Fruit fly (Drosophila melanogaster) whole organism, embryonic: ENCODE results near the gene Adat1.

ENCODE experiments used
- Atf6 ChIP-seq: fragments of 200-800 bp; sonication (Bioruptor generic); IDR thresholded peaks from 2 replicates; pipeline ENCODE4 v1.3.6; 2022; ENCODE audit warnings: missing biosample characterization, missing genetic modification characterization
- B-H2 ChIP-seq: fragments of 200-800 bp; sonication (Bioruptor generic); optimal IDR thresholded peaks from 2 replicates; lab custom pipeline; 2018; ENCODE audit warnings: missing biosample characterization, mild to moderate bottlenecking, missing genetic modification characterization
- CG10565 ChIP-seq: fragments of 200-800 bp; sonication (Bioruptor generic); optimal IDR thresholded peaks from 3 replicates; lab custom pipeline; 2016; ENCODE audit warnings: missing biosample characterization, mild to moderate bottlenecking, missing genetic modification characterization
- CG11247 ChIP-seq: fragments of 200-800 bp; sonication (Bioruptor generic); IDR thresholded peaks from 2 replicates; pipeline ENCODE4 v1.3.6; 2022; ENCODE audit warnings: missing biosample characterization, missing genetic modification characterization
- CG12659 ChIP-seq: fragments of 200-800 bp; sonication (Bioruptor generic); optimal IDR thresholded peaks from 3 replicates; lab custom pipeline; 2017; ENCODE audit warnings: mild to moderate bottlenecking, missing biosample characterization, missing genetic modification reagents, missing genetic modification characterization
- CG13287 ChIP-seq: fragments of 200-800 bp; sonication (Bioruptor generic); IDR thresholded peaks from 2 replicates; pipeline ENCODE4 v1.3.6; 2022; ENCODE audit warnings: missing biosample characterization, missing genetic modification characterization; ENCODE audit not compliant: partially characterized antibody
- CG13624 ChIP-seq: fragments of 200-800 bp; sonication (Bioruptor generic); optimal IDR thresholded peaks from 2 replicates; lab custom pipeline; 2016; ENCODE audit warnings: missing biosample characterization, missing genetic modification characterization
- CG13894 ChIP-seq: fragments of 200-800 bp; sonication (Bioruptor generic); optimal IDR thresholded peaks from 3 replicates; lab custom pipeline; 2018; ENCODE audit warnings: missing biosample characterization, mild to moderate bottlenecking, missing genetic modification characterization, moderate library complexity
- CG17612 ChIP-seq: fragments of 200-800 bp; sonication (Bioruptor generic); IDR thresholded peaks from 2 replicates; pipeline ENCODE4 v1.3.6; 2022; ENCODE audit warnings: missing biosample characterization, missing genetic modification characterization
- CG1832 ChIP-seq: fragments of 200-800 bp; sonication (Bioruptor generic); optimal IDR thresholded peaks from 2 replicates; lab custom pipeline; 2017; ENCODE audit warnings: missing biosample characterization, mild to moderate bottlenecking, missing genetic modification characterization, inconsistent platforms
- CG2129 ChIP-seq: fragments of 200-800 bp; sonication (Bioruptor generic); IDR thresholded peaks from 2 replicates; pipeline ENCODE4 v1.3.6; 2022; ENCODE audit warnings: missing biosample characterization, missing genetic modification characterization; ENCODE audit not compliant: partially characterized antibody
- CG34376 ChIP-seq: fragments of 200-800 bp; sonication (Bioruptor generic); optimal IDR thresholded peaks from 2 replicates; lab custom pipeline; 2018; ENCODE audit warnings: missing biosample characterization, mild to moderate bottlenecking, missing genetic modification characterization
- CG6254 ChIP-seq: fragments of 200-800 bp; sonication (Bioruptor generic); optimal IDR thresholded peaks from 3 replicates; lab custom pipeline; 2017; ENCODE audit warnings: mild to moderate bottlenecking, missing biosample characterization, missing genetic modification reagents, missing genetic modification characterization
- CG6791 ChIP-seq: fragments of 200-800 bp; sonication (Bioruptor generic); IDR thresholded peaks from 3 replicates; pipeline ENCODE4 v1.3.6; 2022; ENCODE audit warnings: missing biosample characterization, missing genetic modification characterization; ENCODE audit not compliant: partially characterized antibody
- CG7963 ChIP-seq: fragments of 200-800 bp; sonication (Bioruptor generic); IDR thresholded peaks from 3 replicates; pipeline ENCODE4 v1.3.6; 2022; ENCODE audit warnings: missing biosample characterization, missing genetic modification characterization; ENCODE audit not compliant: partially characterized antibody
- CG8924 ChIP-seq: fragments of 200-800 bp; optimal IDR thresholded peaks from 3 replicates; lab custom pipeline; 2019; ENCODE audit warnings: missing biosample characterization, mild to moderate bottlenecking, missing genetic modification characterization, moderate library complexity
- CkIIα-i1 ChIP-seq: fragments of 200-800 bp; sonication (Bioruptor generic); IDR thresholded peaks from 2 replicates; pipeline ENCODE4 v1.3.6; 2022; ENCODE audit warnings: missing biosample characterization, missing genetic modification characterization
- CrebB ChIP-seq: fragments of 200-800 bp; sonication (Bioruptor generic); optimal IDR thresholded peaks from 3 replicates; lab custom pipeline; 2018; ENCODE audit warnings: missing biosample characterization, mild to moderate bottlenecking, missing genetic modification characterization
- ERR ChIP-seq: fragments of 200-800 bp; sonication (Bioruptor generic); optimal IDR thresholded peaks from 2 replicates; lab custom pipeline; 2016; ENCODE audit warnings: missing biosample characterization, missing genetic modification characterization
- Hr78 ChIP-seq, 2 experiments: fragments of 200-800 bp in 1 of 2; fragments of >200 bp in 1 of 2; sonication (Bioruptor generic) in 1 of 2; optimal IDR thresholded peaks; 2 replicates each; lab custom pipeline; 2017 to 2019; ENCODE audit warnings: missing biosample characterization in 2 of 2, missing genetic modification characterization in 2 of 2, mild to moderate bottlenecking in 1 of 2, moderate library complexity in 1 of 2
- Jarid2 ChIP-seq: fragments of 200-800 bp; sonication (Bioruptor generic); optimal IDR thresholded peaks from 3 replicates; lab custom pipeline; 2017; ENCODE audit warnings: mild to moderate bottlenecking, missing biosample characterization, missing genetic modification reagents, missing genetic modification characterization
- Sin3A ChIP-seq: fragments of >200 bp; optimal IDR thresholded peaks from 2 replicates; lab custom pipeline; 2018
- Vsx1 ChIP-seq: fragments of 200-800 bp; sonication (Bioruptor generic); optimal IDR thresholded peaks from 2 replicates; lab custom pipeline; 2017; ENCODE audit warnings: missing biosample characterization, mild to moderate bottlenecking, missing genetic modification characterization, missing genetic modification reagents
- amos ChIP-seq: fragments of 200-800 bp; sonication (Bioruptor generic); IDR thresholded peaks from 2 replicates; pipeline ENCODE4 v1.3.6; 2022; ENCODE audit warnings: missing biosample characterization, missing genetic modification characterization; ENCODE audit not compliant: partially characterized antibody
- bcd ChIP-seq: fragments of 200-800 bp; sonication (Bioruptor generic); optimal IDR thresholded peaks from 2 replicates; lab custom pipeline; 2017; ENCODE audit warnings: missing biosample characterization, mild to moderate bottlenecking, missing genetic modification characterization
- bsh ChIP-seq, 2 experiments: fragments of 200-800 bp; sonication (Bioruptor generic); optimal IDR thresholded peaks; 2 replicates each; lab custom pipeline; 2017 to 2018; ENCODE audit warnings: mild to moderate bottlenecking in 2 of 2, missing biosample characterization in 2 of 2, missing genetic modification characterization in 2 of 2, moderate library complexity in 1 of 2
- crc ChIP-seq: fragments of 200-800 bp; sonication (Bioruptor generic); optimal IDR thresholded peaks from 2 replicates; lab custom pipeline; 2016; ENCODE audit warnings: missing biosample characterization, missing genetic modification characterization
- crol ChIP-seq: fragments of 200-800 bp; sonication (Bioruptor generic); IDR thresholded peaks from 2 replicates; pipeline ENCODE4 v1.3.6; 2022; ENCODE audit warnings: missing biosample characterization, missing genetic modification characterization
- crp ChIP-seq, 2 experiments: fragments of 200-800 bp; sonication (Bioruptor generic); optimal IDR thresholded peaks; 2 replicates in 1 of 2; 3 replicates in 1 of 2; lab custom pipeline; 2017; ENCODE audit warnings: missing biosample characterization in 2 of 2, missing genetic modification characterization in 2 of 2, mild to moderate bottlenecking in 1 of 2, moderate library complexity in 1 of 2
- danr ChIP-seq: fragments of 200-800 bp; sonication (Bioruptor generic); IDR thresholded peaks from 2 replicates; pipeline ENCODE4 v1.3.6; 2022; ENCODE audit warnings: missing biosample characterization, missing genetic modification characterization
- exex ChIP-seq: fragments of 200-800 bp; sonication (Bioruptor generic); optimal IDR thresholded peaks from 4 replicates; lab custom pipeline; 2018; ENCODE audit warnings: missing biosample characterization, mild to moderate bottlenecking, missing genetic modification characterization, moderate library complexity
- fru ChIP-seq: fragments of >200 bp; optimal IDR thresholded peaks from 2 replicates; lab custom pipeline; 2017
- ftz-f1 ChIP-seq: fragments of 200-800 bp; sonication (Bioruptor generic); optimal IDR thresholded peaks from 2 replicates; lab custom pipeline; 2016; ENCODE audit warnings: missing biosample characterization, missing genetic modification characterization
- gce ChIP-seq: fragments of 200-800 bp; sonication (Bioruptor generic); IDR thresholded peaks from 3 replicates; pipeline ENCODE4 v1.3.6; 2022; ENCODE audit warnings: missing biosample characterization, missing genetic modification characterization
- gcm ChIP-seq: fragments of 200-800 bp; sonication (Bioruptor generic); optimal IDR thresholded peaks from 2 replicates; lab custom pipeline; 2019; ENCODE audit warnings: missing biosample characterization, mild to moderate bottlenecking, missing genetic modification characterization, moderate library complexity
- grn ChIP-seq: fragments of 200-800 bp; sonication (Bioruptor generic); optimal IDR thresholded peaks from 3 replicates; lab custom pipeline; 2017; ENCODE audit warnings: missing biosample characterization, missing genetic modification characterization
- hbn ChIP-seq: fragments of 200-800 bp; sonication (Bioruptor generic); IDR thresholded peaks from 2 replicates; pipeline ENCODE4 v1.3.6; 2022; ENCODE audit warnings: missing biosample characterization, missing genetic modification characterization; ENCODE audit not compliant: partially characterized antibody
- knrl ChIP-seq: fragments of 200-800 bp; sonication (Bioruptor generic); IDR thresholded peaks from 3 replicates; pipeline ENCODE4 v1.3.6; 2022; ENCODE audit warnings: missing biosample characterization, missing genetic modification characterization; ENCODE audit not compliant: partially characterized antibody
- lilli ChIP-seq: fragments of 200-800 bp; sonication (Bioruptor generic); optimal IDR thresholded peaks from 3 replicates; lab custom pipeline; 2016; ENCODE audit warnings: missing biosample characterization, missing genetic modification characterization
- mirr ChIP-seq: fragments of 200-800 bp; sonication (Bioruptor generic); optimal IDR thresholded peaks from 3 replicates; lab custom pipeline; 2018; ENCODE audit warnings: missing biosample characterization, mild to moderate bottlenecking, missing genetic modification characterization
- sd ChIP-seq: fragments of 200-800 bp; sonication (Bioruptor generic); optimal IDR thresholded peaks from 3 replicates; lab custom pipeline; 2018; ENCODE audit warnings: missing biosample characterization, mild to moderate bottlenecking, missing genetic modification characterization, moderate library complexity
- sens-2 ChIP-seq: fragments of 200-800 bp; sonication (Bioruptor generic); IDR thresholded peaks from 2 replicates; pipeline ENCODE4 v1.3.6; 2022; ENCODE audit warnings: missing biosample characterization, missing genetic modification characterization
- sim ChIP-seq: fragments of 200-800 bp; sonication (Bioruptor generic); IDR thresholded peaks from 2 replicates; pipeline ENCODE4 v1.3.6; 2022; ENCODE audit warnings: missing biosample characterization, missing genetic modification characterization
- sug ChIP-seq: fragments of 200-800 bp; optimal IDR thresholded peaks from 2 replicates; lab custom pipeline; 2019; ENCODE audit warnings: missing biosample characterization, mild to moderate bottlenecking, missing genetic modification characterization, moderate library complexity
- tna ChIP-seq: fragments of 200-800 bp; sonication (Bioruptor generic); IDR thresholded peaks from 2 replicates; pipeline ENCODE4 v1.3.6; 2022; ENCODE audit warnings: missing biosample characterization, missing genetic modification characterization; ENCODE audit not compliant: partially characterized antibody
- usp ChIP-seq: fragments of >200 bp; optimal IDR thresholded peaks from 2 replicates; lab custom pipeline; 2017; ENCODE audit warnings: missing biosample characterization, missing genetic modification characterization
- zen ChIP-seq: fragments of 200-800 bp; sonication (Bioruptor generic); optimal IDR thresholded peaks from 3 replicates; lab custom pipeline; 2018; ENCODE audit warnings: missing biosample characterization, mild to moderate bottlenecking, missing genetic modification characterization, moderate library complexity

Gene Adat1

DNA sequence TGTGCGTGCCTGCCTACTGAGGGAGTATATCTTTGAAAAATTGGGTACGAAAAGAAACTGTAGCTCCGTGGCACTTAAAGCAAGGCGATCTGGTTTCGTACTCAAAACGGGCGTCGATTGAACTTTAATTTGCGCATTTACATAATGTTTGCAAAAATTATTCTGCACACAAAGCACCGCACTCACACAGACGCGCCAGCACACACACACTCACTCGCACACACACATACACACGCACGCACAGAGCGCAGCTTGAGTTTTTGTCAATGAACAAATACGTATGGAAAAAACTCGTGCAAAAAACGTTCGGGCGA, 31.5 kb downstream of the Adat1 start (continued):
- peak; percentile 15; the same call in 1 of the 2 replicates for TF ChIP-seq CG13287 (GFP tag; lab: Robert Waterston, UW)

DNA sequence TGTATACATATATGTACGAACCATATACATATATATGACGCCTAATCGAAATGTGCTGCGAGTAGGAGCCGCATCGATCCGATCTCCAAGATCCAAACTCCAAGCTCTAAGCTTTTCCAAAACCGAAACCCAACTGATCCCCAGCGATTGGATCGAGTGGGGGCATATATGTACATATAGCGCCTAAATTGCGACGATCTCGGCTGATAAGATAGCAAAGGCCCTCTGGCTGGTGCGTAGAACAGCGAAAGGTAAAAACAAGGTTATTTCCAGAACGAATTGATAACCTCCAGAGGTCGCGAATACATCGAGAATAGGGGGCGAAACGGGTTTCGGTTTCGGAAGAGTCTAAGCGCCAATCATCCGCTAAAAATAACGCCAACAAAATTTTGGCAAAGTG, 32.1 kb downstream of the Adat1 start:
- peak; percentile 88 for TF ChIP-seq CG13894 (tag; lab: Kevin White, UChicago)
- TF ChIP-seq exex (tag; lab: Kevin White, UChicago), result peak; percentile 46
- TF ChIP-seq mirr (GFP tag; lab: Kevin White, UChicago), result peak; percentile 43
- TF ChIP-seq crc (GFP tag; lab: Kevin White, UChicago), result no peak
- TF ChIP-seq hbn (GFP tag; lab: Robert Waterston, UW), result no peak
- TF ChIP-seq tna (GFP tag; lab: Robert Waterston, UW), result 0 out of 2 replicates have a peak, but pooled peaks have one; percentile 43
- peak; percentile 22 for TF ChIP-seq ftz-f1 (GFP tag; lab: Kevin White, UChicago)
- no peak for TF ChIP-seq CrebB (tag; lab: Kevin White, UChicago)
- peak; percentile 11; the same call in 1 of the 3 replicates for TF ChIP-seq CG7963 (GFP tag; lab: Robert Waterston, UW)
- TF ChIP-seq sug (tag; lab: Kevin White, UChicago), result peak; percentile 91
- TF ChIP-seq grn (GFP tag; lab: Kevin White, UChicago), result peak; percentile 81
- TF ChIP-seq CG34376 (GFP tag; lab: Kevin White, UChicago), result peak; percentile 62
- TF ChIP-seq Hr78 (GFP tag; optimal IDR thresholded peaks at IDR 0.05; lab: Kevin White, UChicago), result peak in 1 of 2 experiments; percentile 66

DNA sequence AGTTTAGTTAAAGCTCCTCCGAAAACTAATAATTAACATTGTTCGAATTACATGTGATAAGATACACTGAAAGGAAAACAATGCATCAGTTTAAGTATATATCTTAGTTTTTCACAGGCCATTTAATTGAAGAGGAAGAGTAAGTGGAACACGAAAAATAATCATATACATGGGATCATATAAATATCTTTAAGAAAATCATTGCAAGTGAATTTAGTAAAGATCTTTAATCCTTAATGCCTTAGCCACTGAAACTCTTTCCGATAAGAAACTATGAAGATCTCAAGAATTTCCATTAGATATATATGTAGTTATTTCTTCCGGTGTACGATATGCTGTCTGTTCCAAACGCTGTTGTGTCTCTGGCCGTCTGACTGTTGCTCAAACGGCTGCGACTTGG, 32.6 kb downstream of the Adat1 start:
- TF ChIP-seq zen (tag; lab: Kevin White, UChicago) (no peak), Vsx1 (GFP tag; lab: Kevin White, UChicago) (peak; percentile 30), Jarid2 (GFP tag; lab: Kevin White, UChicago) (no peak), amos (no peak), crol (GFP tag; lab: Robert Waterston, UW) (no peak), lilli (GFP tag; lab: Kevin White, UChicago) (peak; percentile 60), fru (lab: Kevin White, UChicago) (no peak), CG11247 (GFP tag; lab: Robert Waterston, UW) (peak; percentile 47), crc (GFP tag; lab: Kevin White, UChicago) (no peak), sim (no peak), Atf6 (GFP tag; lab: Robert Waterston, UW) (0 out of 2 replicates have a peak, but pooled peaks have one; percentile 37), usp (GFP tag; lab: Kevin White, UChicago) (no peak), CkIIα-i1 (GFP tag; lab: Robert Waterston, UW) (no peak), CG12659 (GFP tag; lab: Kevin White, UChicago) (peak; percentile 69), Sin3A (lab: Kevin White, UChicago) (no peak), CG1832 (GFP tag; lab: Kevin White, UChicago) (no peak), CG10565 (no peak), bsh (GFP tag; optimal IDR thresholded peaks at IDR 0.05; lab: Kevin White, UChicago) (peak in 1 of 2 experiments; percentile 46), CG6791 (GFP tag; lab: Robert Waterston, UW) (no peak), CG8924 (tag; lab: Kevin White, UChicago) (peak; percentile 81), B-H2 (GFP tag; lab: Kevin White, UChicago) (no peak), CG2129 (GFP tag; lab: Robert Waterston, UW) (no peak), sd (no peak), bcd (GFP tag; lab: Kevin White, UChicago) (peak; percentile 54), ERR (GFP tag; lab: Kevin White, UChicago) (no peak), CG17612 (GFP tag; lab: Robert Waterston, UW) (no peak), crp (GFP tag; optimal IDR thresholded peaks at IDR 0.05; lab: Kevin White, UChicago) (no peak), danr (no peak), CG13624 (GFP tag; lab: Kevin White, UChicago) (peak; percentile 40), knrl (GFP tag; lab: Robert Waterston, UW) (no peak), gcm (GFP tag; lab: Kevin White, UChicago) (peak; percentile 44), gce (GFP tag; lab: Robert Waterston, UW) (0 out of 3 replicates have a peak, but pooled peaks have one; percentile 15), sens-2 (GFP tag; lab: Robert Waterston, UW) (no peak), CG6254 (no peak)
